Fruit fly (Drosophila melanogaster) Kc167 (cell line): ENCODE results near the gene Rad9.

Experiments used
- Myc ChIP-seq: fragments of >200 bp; optimal IDR thresholded peaks from 2 replicates; lab custom pipeline; 2017; ENCODE audit warnings: missing external identifiers
- Sin3A ChIP-seq: fragments of >200 bp; optimal IDR thresholded peaks from 2 replicates; lab custom pipeline; 2018; ENCODE audit warnings: missing external identifiers
- h ChIP-seq: fragments of >200 bp; optimal IDR thresholded peaks from 3 replicates; lab custom pipeline; 2018; ENCODE audit warnings: missing external identifiers
- psq ChIP-seq: fragments of >200 bp; optimal IDR thresholded peaks from 2 replicates; lab custom pipeline; 2017; ENCODE audit warnings: missing external identifiers
- ttk ChIP-seq: sonication (Bioruptor generic); optimal IDR thresholded peaks from 2 replicates; lab custom pipeline; 2017; ENCODE audit warnings: missing external identifiers

DNA sequence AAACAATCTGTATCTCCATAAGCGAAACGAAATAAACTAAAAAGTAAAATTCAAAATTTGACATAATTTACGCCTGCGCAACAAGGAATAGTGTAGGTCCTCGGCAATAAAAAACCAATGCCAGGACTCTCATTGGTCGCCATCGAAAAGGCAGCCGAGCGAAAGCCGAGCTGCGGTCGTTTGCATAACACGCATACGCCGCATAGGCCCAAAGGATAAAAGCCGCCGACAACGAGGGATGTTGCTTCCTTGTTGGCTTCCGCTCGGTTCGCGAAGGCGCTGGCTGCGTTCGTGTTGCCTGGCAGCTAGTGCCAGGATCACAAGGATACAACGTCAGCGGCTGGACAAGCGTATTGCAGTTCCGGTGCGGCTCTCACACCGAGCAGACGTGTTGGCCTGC lies 11.9 kb downstream of the Rad9 start:
- TF ChIP-seq h (lab: Kevin White, UChicago), result no peak
- TF ChIP-seq Sin3A (lab: Kevin White, UChicago), result no peak
- TF ChIP-seq psq (lab: Kevin White, UChicago), result no peak
- TF ChIP-seq Myc, result no peak
- no peak for TF ChIP-seq ttk (lab: Kevin White, UChicago)
